Fruit fly (Drosophila melanogaster) whole organism, embryonic: ENCODE measurements around the gene ct.
A peak's percentile ranks its signal among the peaks of the same experiment; 100 is the strongest.

Source experiments
- CG10147 ChIP-seq: fragments of 200-800 bp; sonication (Bioruptor generic); optimal IDR thresholded peaks from 2 replicates; lab custom pipeline; 2019; ENCODE audit warnings: missing biosample characterization, mild to moderate bottlenecking, missing genetic modification characterization, moderate library complexity
- CG10274 ChIP-seq: fragments of 200-800 bp; sonication (Bioruptor generic); optimal IDR thresholded peaks from 3 replicates; lab custom pipeline; 2017; ENCODE audit warnings: missing biosample characterization, mild to moderate bottlenecking, missing genetic modification characterization
- CG10979 ChIP-seq: fragments of 200-800 bp; sonication (Bioruptor generic); optimal IDR thresholded peaks from 2 replicates; lab custom pipeline; 2018; ENCODE audit warnings: missing biosample characterization, mild to moderate bottlenecking, missing genetic modification characterization, moderate library complexity
- CG11398 ChIP-seq: fragments of 200-800 bp; sonication (Bioruptor generic); optimal IDR thresholded peaks from 2 replicates; lab custom pipeline; 2016; ENCODE audit warnings: missing biosample characterization, missing genetic modification characterization
- CG12219 ChIP-seq: fragments of 200-800 bp; sonication (Bioruptor generic); optimal IDR thresholded peaks from 3 replicates; lab custom pipeline; 2018; ENCODE audit warnings: missing biosample characterization, mild to moderate bottlenecking, missing genetic modification characterization
- CG12236 ChIP-seq: fragments of 200-800 bp; sonication (Bioruptor generic); optimal IDR thresholded peaks from 2 replicates; lab custom pipeline; 2016; ENCODE audit warnings: missing biosample characterization, missing genetic modification characterization
- CG12659 ChIP-seq: fragments of 200-800 bp; sonication (Bioruptor generic); optimal IDR thresholded peaks from 3 replicates; lab custom pipeline; 2017; ENCODE audit warnings: mild to moderate bottlenecking, missing biosample characterization, missing genetic modification reagents, missing genetic modification characterization
- CG1603 ChIP-seq: fragments of 200-800 bp; sonication (Bioruptor generic); optimal IDR thresholded peaks from 2 replicates; lab custom pipeline; 2019; ENCODE audit warnings: missing biosample characterization, mild to moderate bottlenecking, missing genetic modification characterization, moderate library complexity
- CG16779 ChIP-seq: fragments of 200-800 bp; sonication (Bioruptor generic); IDR thresholded peaks from 2 replicates; pipeline ENCODE4 v1.3.6; 2022; ENCODE audit warnings: missing biosample characterization, missing genetic modification characterization
- CG17802 ChIP-seq: fragments of 200-800 bp; sonication (Bioruptor generic); optimal IDR thresholded peaks from 2 replicates; lab custom pipeline; 2018; ENCODE audit warnings: missing biosample characterization, mild to moderate bottlenecking, missing genetic modification characterization, moderate library complexity
- CG18599 ChIP-seq: fragments of 200-800 bp; sonication (Bioruptor generic); optimal IDR thresholded peaks from 3 replicates; lab custom pipeline; 2017; ENCODE audit warnings: missing biosample characterization, missing genetic modification characterization, mild to moderate bottlenecking, moderate library complexity, missing genetic modification reagents
- CG30403 ChIP-seq: fragments of 200-800 bp; sonication (Bioruptor generic); optimal IDR thresholded peaks from 3 replicates; lab custom pipeline; 2016; ENCODE audit warnings: missing biosample characterization, missing genetic modification characterization
- CG30431 ChIP-seq: fragments of 200-800 bp; sonication (Bioruptor generic); optimal IDR thresholded peaks from 2 replicates; lab custom pipeline; 2017; ENCODE audit warnings: missing biosample characterization, missing genetic modification characterization
- CG3163 ChIP-seq: fragments of 200-800 bp; sonication (Bioruptor generic); optimal IDR thresholded peaks from 3 replicates; lab custom pipeline; 2016; ENCODE audit warnings: missing biosample characterization, missing genetic modification characterization
- CG32767 ChIP-seq: fragments of 200-800 bp; sonication (Bioruptor generic); IDR thresholded peaks from 2 replicates; pipeline ENCODE4 v1.3.6; 2022; ENCODE audit warnings: missing biosample characterization, missing genetic modification characterization
- CG4424 ChIP-seq: fragments of 200-800 bp; sonication (Bioruptor generic); optimal IDR thresholded peaks from 3 replicates; lab custom pipeline; 2016; ENCODE audit warnings: missing biosample characterization, missing genetic modification characterization
- CG4707 ChIP-seq: fragments of 200-800 bp; sonication (Bioruptor generic); optimal IDR thresholded peaks from 2 replicates; lab custom pipeline; 2018; ENCODE audit warnings: missing biosample characterization, mild to moderate bottlenecking, missing genetic modification characterization, moderate library complexity
- CG4854 ChIP-seq: fragments of 200-800 bp; sonication (Bioruptor generic); optimal IDR thresholded peaks from 2 replicates; lab custom pipeline; 2016; ENCODE audit warnings: missing biosample characterization, missing genetic modification characterization, inconsistent platforms
- CG6791 ChIP-seq: fragments of 200-800 bp; sonication (Bioruptor generic); IDR thresholded peaks from 3 replicates; pipeline ENCODE4 v1.3.6; 2022; ENCODE audit warnings: missing biosample characterization, missing genetic modification characterization; ENCODE audit not compliant: partially characterized antibody
- CG8089 ChIP-seq: fragments of 200-800 bp; sonication (Bioruptor generic); optimal IDR thresholded peaks from 3 replicates; lab custom pipeline; 2016; ENCODE audit warnings: missing biosample characterization, missing genetic modification characterization
- CG9437 ChIP-seq: fragments of 200-800 bp; sonication (Bioruptor generic); optimal IDR thresholded peaks from 2 replicates; lab custom pipeline; 2018; ENCODE audit warnings: missing biosample characterization, mild to moderate bottlenecking, missing genetic modification characterization
- CHES-1-like ChIP-seq: fragments of 200-800 bp; sonication (Bioruptor generic); optimal IDR thresholded peaks from 2 replicates; lab custom pipeline; 2016; ENCODE audit warnings: missing biosample characterization, missing genetic modification characterization
- Eip74EF ChIP-seq, 2 experiments: fragments of 200-800 bp in 1 of 2; fragments of >200 bp in 1 of 2; sonication (Bioruptor generic) in 1 of 2; optimal IDR thresholded peaks; 2 replicates each; lab custom pipeline; 2017 to 2019; ENCODE audit warnings: missing biosample characterization in 2 of 2, missing genetic modification characterization in 2 of 2, mild to moderate bottlenecking in 1 of 2, moderate library complexity in 1 of 2
- Elba2 ChIP-seq: fragments of 200-800 bp; sonication (Bioruptor generic); optimal IDR thresholded peaks from 3 replicates; lab custom pipeline; 2016; ENCODE audit warnings: missing biosample characterization, missing genetic modification characterization
- HHEX ChIP-seq: fragments of 200-800 bp; sonication (Bioruptor generic); optimal IDR thresholded peaks from 3 replicates; lab custom pipeline; 2017; ENCODE audit warnings: missing biosample characterization, mild to moderate bottlenecking, missing genetic modification characterization, missing genetic modification reagents
- Hmx ChIP-seq: fragments of 200-800 bp; sonication (Bioruptor generic); optimal IDR thresholded peaks from 2 replicates; lab custom pipeline; 2016; ENCODE audit warnings: missing biosample characterization, missing genetic modification characterization
- Hr3 ChIP-seq: fragments of 200-800 bp; sonication (Bioruptor generic); optimal IDR thresholded peaks from 3 replicates; lab custom pipeline; 2016; ENCODE audit warnings: missing biosample characterization, missing genetic modification characterization
- Hr39 ChIP-seq: fragments of >200 bp; optimal IDR thresholded peaks from 2 replicates; lab custom pipeline; 2017
- Kr ChIP-seq: fragments of 200-800 bp; sonication (Bioruptor generic); optimal IDR thresholded peaks from 2 replicates; lab custom pipeline; 2017; ENCODE audit warnings: missing biosample characterization, mild to moderate bottlenecking, missing genetic modification characterization
- Neu2 ChIP-seq: fragments of 200-800 bp; sonication (Bioruptor generic); optimal IDR thresholded peaks from 3 replicates; lab custom pipeline; 2016; ENCODE audit warnings: missing biosample characterization, missing genetic modification characterization, borderline replicate concordance
- Nf-YA ChIP-seq: fragments of 200-800 bp; sonication (Bioruptor generic); IDR thresholded peaks from 2 replicates; pipeline ENCODE4 v1.3.6; 2022; ENCODE audit warnings: missing biosample characterization, missing genetic modification characterization
- PHDP ChIP-seq: fragments of 200-800 bp; sonication (Bioruptor generic); optimal IDR thresholded peaks from 3 replicates; lab custom pipeline; 2018; ENCODE audit warnings: missing biosample characterization, mild to moderate bottlenecking, missing genetic modification characterization, moderate library complexity
- Poxn ChIP-seq: fragments of 200-800 bp; sonication (Bioruptor generic); IDR thresholded peaks from 2 replicates; pipeline ENCODE4 v1.3.6; 2022; ENCODE audit warnings: missing biosample characterization, missing genetic modification characterization
- ap ChIP-seq: fragments of 200-800 bp; sonication (Bioruptor generic); IDR thresholded peaks from 2 replicates; pipeline ENCODE4 v1.3.6; 2022; ENCODE audit warnings: missing biosample characterization, missing genetic modification characterization
- ase ChIP-seq: fragments of 200-800 bp; sonication (Bioruptor generic); IDR thresholded peaks from 3 replicates; pipeline ENCODE4 v1.3.6; 2022; ENCODE audit warnings: missing biosample characterization, missing genetic modification characterization
- ato ChIP-seq: fragments of 200-800 bp; sonication (Bioruptor generic); IDR thresholded peaks from 2 replicates; pipeline ENCODE4 v1.3.6; 2022; ENCODE audit warnings: missing biosample characterization, missing genetic modification characterization; ENCODE audit not compliant: partially characterized antibody
- cas ChIP-seq: fragments of 200-800 bp; sonication (Bioruptor generic); IDR thresholded peaks from 2 replicates; pipeline ENCODE4 v1.3.6; 2022; ENCODE audit warnings: missing biosample characterization, missing genetic modification characterization
- danr ChIP-seq: fragments of 200-800 bp; sonication (Bioruptor generic); IDR thresholded peaks from 2 replicates; pipeline ENCODE4 v1.3.6; 2022; ENCODE audit warnings: missing biosample characterization, missing genetic modification characterization
- ems ChIP-seq: fragments of 200-800 bp; sonication (Bioruptor generic); optimal IDR thresholded peaks from 3 replicates; lab custom pipeline; 2016; ENCODE audit warnings: missing biosample characterization, missing genetic modification characterization
- en ChIP-seq: fragments of 200-800 bp; sonication (Bioruptor generic); optimal IDR thresholded peaks from 2 replicates; lab custom pipeline; 2016; ENCODE audit warnings: missing biosample characterization, missing genetic modification characterization
- kni ChIP-seq: fragments of 200-800 bp; sonication (Bioruptor generic); optimal IDR thresholded peaks from 3 replicates; lab custom pipeline; 2017; ENCODE audit warnings: mild to moderate bottlenecking, missing biosample characterization, missing genetic modification reagents, missing genetic modification characterization
- knrl ChIP-seq: fragments of 200-800 bp; sonication (Bioruptor generic); IDR thresholded peaks from 3 replicates; pipeline ENCODE4 v1.3.6; 2022; ENCODE audit warnings: missing biosample characterization, missing genetic modification characterization; ENCODE audit not compliant: partially characterized antibody
- lilli ChIP-seq: fragments of 200-800 bp; sonication (Bioruptor generic); optimal IDR thresholded peaks from 3 replicates; lab custom pipeline; 2016; ENCODE audit warnings: missing biosample characterization, missing genetic modification characterization
- lov ChIP-seq, 2 experiments: fragments of 200-800 bp in 1 of 2; fragments of >200 bp in 1 of 2; sonication (Bioruptor generic) in 1 of 2; IDR thresholded peaks in 1 of 2; optimal IDR thresholded peaks in 1 of 2; 2 replicates in 1 of 2; 3 replicates in 1 of 2; pipeline versions ENCODE4 v1.3.6 to Lab custom; 2017 to 2022; ENCODE audit warnings: missing biosample characterization in 1 of 2, missing genetic modification characterization in 1 of 2
- maf-S ChIP-seq: fragments of 200-800 bp; sonication (Bioruptor generic); optimal IDR thresholded peaks from 2 replicates; lab custom pipeline; 2016; ENCODE audit warnings: missing biosample characterization, missing genetic modification characterization
- pros ChIP-seq: fragments of 200-800 bp; sonication (Bioruptor generic); optimal IDR thresholded peaks from 3 replicates; lab custom pipeline; 2019; ENCODE audit warnings: missing biosample characterization, mild to moderate bottlenecking, missing genetic modification characterization, moderate library complexity
- pum ChIP-seq: fragments of 200-800 bp; sonication (Bioruptor generic); optimal IDR thresholded peaks from 2 replicates; lab custom pipeline; 2016; ENCODE audit warnings: missing biosample characterization, missing genetic modification characterization
- schlank ChIP-seq: fragments of 200-800 bp; sonication (Bioruptor generic); optimal IDR thresholded peaks from 2 replicates; lab custom pipeline; 2018; ENCODE audit warnings: missing biosample characterization, mild to moderate bottlenecking, missing genetic modification characterization
- trh ChIP-seq: fragments of 200-800 bp; sonication (Bioruptor generic); optimal IDR thresholded peaks from 2 replicates; lab custom pipeline; 2016; ENCODE audit warnings: missing biosample characterization, missing genetic modification characterization

Gene ct

DNA sequence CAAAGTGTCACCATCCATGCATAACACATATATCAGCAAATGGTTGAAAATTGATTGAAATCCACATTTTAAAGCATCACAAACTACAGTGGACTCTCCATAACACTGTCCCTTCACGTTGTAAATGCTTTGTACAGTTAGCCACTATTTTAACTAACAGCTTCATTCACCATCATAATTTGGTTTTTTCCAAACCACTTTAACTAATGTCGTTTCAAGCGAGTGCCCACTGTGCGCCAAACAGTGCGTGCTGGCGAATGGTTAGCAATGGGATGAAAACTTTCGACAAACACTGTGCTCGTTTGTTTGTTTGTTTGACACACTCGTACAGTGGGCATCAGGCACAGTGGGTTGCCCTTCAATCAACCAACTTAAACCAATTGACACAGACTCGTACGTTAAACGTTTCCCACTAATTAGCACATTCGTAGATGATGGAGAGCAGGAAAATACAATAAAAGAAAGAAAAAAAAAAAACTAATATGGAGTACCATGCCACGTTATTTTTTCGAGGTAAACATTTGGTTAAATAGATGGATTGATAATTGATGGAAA, 92.1 kb downstream of the ct start (continued):
- TF ChIP-seq CG12236 = peak; percentile 79
- TF ChIP-seq Hmx (GFP tag; lab: Kevin White, UChicago) = peak; percentile 2
- TF ChIP-seq CG12219 (GFP tag; lab: Kevin White, UChicago) = peak; percentile 94
- peak; percentile 61 for TF ChIP-seq en (GFP tag; lab: Kevin White, UChicago)
- peak; percentile 87 for TF ChIP-seq schlank (tag; lab: Kevin White, UChicago)
- no peak for TF ChIP-seq knrl (GFP tag; lab: Robert Waterston, UW)
- peak; percentile 80 for TF ChIP-seq cas (GFP tag; lab: Robert Waterston, UW)
- peak; percentile 92 for TF ChIP-seq HHEX (GFP tag; lab: Kevin White, UChicago)
- peak; percentile 91 for TF ChIP-seq CG16779
- TF ChIP-seq maf-S (GFP tag; lab: Kevin White, UChicago) = peak; percentile 87
- TF ChIP-seq CG10979 (tag; lab: Kevin White, UChicago) = peak; percentile 84
- peak; percentile 87 for TF ChIP-seq danr (GFP tag; lab: Robert Waterston, UW)
- TF ChIP-seq CG30431 (GFP tag; lab: Kevin White, UChicago) = peak; percentile 85
- TF ChIP-seq Kr (GFP tag; lab: Kevin White, UChicago) = no peak
- peak; percentile 84 for TF ChIP-seq CG11398 (GFP tag; lab: Kevin White, UChicago)
- TF ChIP-seq CG10274 (GFP tag; lab: Kevin White, UChicago) = peak; percentile 84
- peak; percentile 85 for TF ChIP-seq ap (GFP tag; lab: Robert Waterston, UW)
- no peak for TF ChIP-seq Elba2 (GFP tag; lab: Kevin White, UChicago)
- TF ChIP-seq ems (GFP tag; lab: Kevin White, UChicago) = peak; percentile 93
- TF ChIP-seq CG3163 = peak; percentile 80
- no peak for TF ChIP-seq pros (GFP tag; lab: Kevin White, UChicago)
- no peak for TF ChIP-seq Hr39 (lab: Kevin White, UChicago)
- TF ChIP-seq CG1603 (tag; lab: Kevin White, UChicago) = peak; percentile 97
- TF ChIP-seq lilli (GFP tag; lab: Kevin White, UChicago) = peak; percentile 86
- peak; percentile 93 for TF ChIP-seq PHDP
- peak; percentile 94 for TF ChIP-seq ase
- TF ChIP-seq Eip74EF (GFP tag; optimal IDR thresholded peaks at IDR 0.05; lab: Kevin White, UChicago) = peak in 1 of 2 experiments; percentile 78
- peak; percentile 83 for TF ChIP-seq Hr3 (GFP tag; lab: Kevin White, UChicago)
- TF ChIP-seq CG8089 (GFP tag; lab: Kevin White, UChicago) = peak; percentile 86
- peak; percentile 81 for TF ChIP-seq pum (GFP tag; lab: Kevin White, UChicago)
- peak; percentile 91 for TF ChIP-seq CG12659 (GFP tag; lab: Kevin White, UChicago)
- peak; percentile 93 for TF ChIP-seq CG4707 (GFP tag; lab: Kevin White, UChicago)
- TF ChIP-seq CG17802 (tag; lab: Kevin White, UChicago) = peak; percentile 72
- peak; percentile 39 for TF ChIP-seq trh (GFP tag; lab: Kevin White, UChicago)
- peak; percentile 89 for TF ChIP-seq CG4424 (GFP tag; lab: Kevin White, UChicago)
- no peak for TF ChIP-seq ato (GFP tag; lab: Robert Waterston, UW)
- TF ChIP-seq CHES-1-like (GFP tag; lab: Kevin White, UChicago) = peak; percentile 99
- TF ChIP-seq CG9437 (GFP tag; lab: Kevin White, UChicago) = peak; percentile 82
- TF ChIP-seq CG32767 (GFP tag; lab: Robert Waterston, UW) = peak; percentile 84
- TF ChIP-seq CG18599 = peak; percentile 90
- TF ChIP-seq CG4854 (GFP tag; lab: Kevin White, UChicago) = peak; percentile 70
- TF ChIP-seq CG6791 (GFP tag; lab: Robert Waterston, UW) = no peak
- TF ChIP-seq Nf-YA = peak; percentile 84
- peak; percentile 78 for TF ChIP-seq Poxn
- peak; percentile 61 for TF ChIP-seq kni (GFP tag; lab: Kevin White, UChicago)
- no peak for TF ChIP-seq lov (optimal IDR thresholded peaks at IDR 0.05; lab: Kevin White, UChicago)
- peak; percentile 93; the same call in 2 of the 3 replicates for TF ChIP-seq lov (GFP tag; IDR thresholded peaks at IDR 0.05; lab: Robert Waterston, UW)
- peak; percentile 44 for TF ChIP-seq Neu2 (GFP tag; lab: Kevin White, UChicago)
- TF ChIP-seq CG30403 (GFP tag; lab: Kevin White, UChicago) = peak; percentile 92
- peak; percentile 83 for TF ChIP-seq CG10147 (GFP tag; lab: Kevin White, UChicago)
